Fruit fly (Drosophila melanogaster): ENCODE measurements around the gene Rpp30.

DNA sequence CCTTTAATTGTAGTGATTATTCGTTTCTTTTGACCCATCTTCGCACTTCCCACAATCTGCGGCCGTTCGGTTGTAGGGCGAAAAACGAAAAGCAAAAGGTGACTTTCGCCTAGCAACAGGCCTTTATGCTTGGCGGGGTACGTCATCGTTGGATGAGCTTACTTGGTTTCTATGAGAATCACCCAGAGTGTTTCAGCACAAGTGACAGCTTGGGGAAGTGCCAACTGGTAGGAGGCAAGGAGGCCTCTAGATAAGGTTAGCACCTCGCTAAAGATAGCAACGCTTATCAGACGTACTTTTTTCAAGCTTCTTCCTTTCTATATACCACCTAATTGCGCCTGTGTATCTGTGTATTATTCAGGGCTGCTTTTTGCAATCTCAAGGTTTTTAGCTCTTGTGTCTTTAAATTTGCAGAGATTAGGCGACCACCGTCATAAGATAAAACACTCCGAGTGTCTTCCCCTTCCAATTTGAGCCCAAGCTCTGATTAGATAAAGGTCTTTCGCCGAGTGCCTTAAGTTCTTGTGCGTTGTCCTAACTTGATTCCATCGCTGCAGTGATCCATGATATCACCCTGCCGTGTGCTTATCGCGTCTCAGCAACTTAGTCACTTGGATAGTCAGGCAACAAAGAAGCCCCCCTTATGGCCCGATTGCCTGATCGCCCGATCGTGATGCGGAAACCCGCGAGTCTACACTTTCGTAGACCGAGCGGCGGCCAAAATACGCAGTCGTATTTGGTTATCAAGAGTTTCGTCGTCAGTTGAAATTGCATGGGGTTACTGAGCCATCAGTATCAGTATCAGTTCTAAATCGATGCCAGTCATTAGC lies 48.9 kb upstream of the Rpp30 start:
- TF ChIP-seq CrebA (GFP tag; optimal IDR thresholded peaks at IDR 0.05; ENCODE audit: borderline replicate concordance) (no peak), Jra (GFP tag; optimal IDR thresholded peaks at IDR 0.05) (no peak), ey (GFP tag; optimal IDR thresholded peaks at IDR 0.05) (no peak), brk (GFP tag; optimal IDR thresholded peaks at IDR 0.05) (no peak), jim (GFP tag; optimal IDR thresholded peaks at IDR 0.05) (no peak), psq (GFP tag; optimal IDR thresholded peaks at IDR 0.05) (no peak)

Data from whole organism, wandering third instar larva.